Worm (Caenorhabditis elegans) whole organism, L2 larva: Measurements from ENCODE around the gene dpy-10.

Experiments used
- C34F6.9 ChIP-seq: fragments of 150-350 bp; optimal IDR thresholded peaks from 2 replicates; lab custom pipeline; 2014; ENCODE audit warnings: missing biosample characterization, missing genetic modification characterization
- F13H6.1 ChIP-seq: sonication (generic microtip); optimal IDR thresholded peaks from 2 replicates; lab custom pipeline; 2016; ENCODE audit warnings: missing genetic modification characterization, missing compliant biosample characterization
- R02D3.7 ChIP-seq: fragments of 150-350 bp; optimal IDR thresholded peaks from 2 replicates; lab custom pipeline; 2014; ENCODE audit warnings: missing biosample characterization, missing genetic modification characterization
- Y55F3AM.14 ChIP-seq: fragments of 200-800 bp; sonication (Bioruptor generic); optimal IDR thresholded peaks from 2 replicates; lab custom pipeline; 2018; ENCODE audit warnings: mild to moderate bottlenecking, missing genetic modification characterization, missing compliant biosample characterization
- ZK546.5 ChIP-seq: sonication (generic microtip); optimal IDR thresholded peaks from 2 replicates; lab custom pipeline; 2017; ENCODE audit warnings: missing biosample characterization, missing genetic modification characterization
- alr-1 ChIP-seq: fragments of 150-350 bp; optimal IDR thresholded peaks from 2 replicates; lab custom pipeline; 2014; ENCODE audit warnings: missing biosample characterization, missing genetic modification characterization
- aly-2 ChIP-seq: fragments of 150-350 bp; optimal IDR thresholded peaks from 2 replicates; lab custom pipeline; 2014; ENCODE audit warnings: missing biosample characterization, missing genetic modification characterization
- blmp-1 ChIP-seq: sonication (generic microtip); optimal IDR thresholded peaks from 2 replicates; lab custom pipeline; 2017; ENCODE audit warnings: missing genetic modification characterization, mild to moderate bottlenecking, missing compliant biosample characterization, antibody characterized with exemption, moderate library complexity; ENCODE audit not compliant: insufficient read depth
- ceh-82 ChIP-seq: fragments of 150-350 bp; optimal IDR thresholded peaks from 2 replicates; lab custom pipeline; 2014; ENCODE audit warnings: missing biosample characterization, missing genetic modification characterization
- crh-2 ChIP-seq: sonication (generic microtip); optimal IDR thresholded peaks from 2 replicates; lab custom pipeline; 2017; ENCODE audit warnings: missing biosample characterization, missing genetic modification characterization
- dmd-4 ChIP-seq: sonication (generic microtip); optimal IDR thresholded peaks from 2 replicates; lab custom pipeline; 2017; ENCODE audit warnings: missing biosample characterization, missing genetic modification characterization
- egl-27 ChIP-seq: sonication (generic microtip); optimal IDR thresholded peaks from 3 replicates; lab custom pipeline; 2017; ENCODE audit warnings: missing biosample characterization, missing genetic modification reagents, missing genetic modification characterization
- elt-1 ChIP-seq: fragments of 150-350 bp; optimal IDR thresholded peaks from 2 replicates; lab custom pipeline; 2014; ENCODE audit warnings: missing biosample characterization, missing genetic modification characterization
- elt-3 ChIP-seq: sonication (generic microtip); optimal IDR thresholded peaks from 2 replicates; lab custom pipeline; 2017; ENCODE audit warnings: missing biosample characterization, missing genetic modification characterization
- fos-1 ChIP-seq: fragments of 150-350 bp; optimal IDR thresholded peaks from 2 replicates; lab custom pipeline; 2014; ENCODE audit warnings: missing biosample characterization, missing genetic modification characterization
- gmeb-1 ChIP-seq: fragments of 150-350 bp; optimal IDR thresholded peaks from 2 replicates; lab custom pipeline; 2014; ENCODE audit warnings: missing biosample characterization, missing genetic modification characterization
- lin-13 ChIP-seq: fragments of 150-350 bp; optimal IDR thresholded peaks from 2 replicates; lab custom pipeline; 2014; ENCODE audit warnings: missing biosample characterization, missing genetic modification reagents, missing genetic modification characterization
- lsy-2 ChIP-seq, 2 experiments: fragments of 150-350 bp in 1 of 2; sonication (generic microtip) in 1 of 2; optimal IDR thresholded peaks; 2 replicates each; lab custom pipeline; 2014 to 2017; ENCODE audit warnings: missing biosample characterization in 2 of 2, missing genetic modification characterization in 2 of 2
- mab-5 ChIP-seq: fragments of 150-350 bp; optimal IDR thresholded peaks from 2 replicates; lab custom pipeline; 2014; ENCODE audit warnings: missing biosample characterization, missing genetic modification characterization
- mbf-1 ChIP-seq: sonication (generic microtip); optimal IDR thresholded peaks from 2 replicates; lab custom pipeline; 2017; ENCODE audit warnings: missing biosample characterization, missing genetic modification characterization
- mdl-1 ChIP-seq, 2 experiments: fragments of 150-350 bp in 1 of 2; sonication (generic microtip) in 1 of 2; optimal IDR thresholded peaks; 2 replicates each; lab custom pipeline; 2017; ENCODE audit warnings: missing biosample characterization in 2 of 2, missing genetic modification characterization in 2 of 2
- nhr-10 ChIP-seq: sonication (generic microtip); optimal IDR thresholded peaks from 2 replicates; lab custom pipeline; 2017; ENCODE audit warnings: missing biosample characterization, missing genetic modification characterization
- nhr-11 ChIP-seq: fragments of 150-350 bp; optimal IDR thresholded peaks from 2 replicates; lab custom pipeline; 2014; ENCODE audit warnings: missing biosample characterization, missing genetic modification characterization
- nhr-129 ChIP-seq: fragments of 150-350 bp; optimal IDR thresholded peaks from 2 replicates; lab custom pipeline; 2014; ENCODE audit warnings: missing biosample characterization, missing genetic modification characterization
- nhr-23 ChIP-seq: fragments of 150-350 bp; optimal IDR thresholded peaks from 2 replicates; lab custom pipeline; 2014; ENCODE audit warnings: missing biosample characterization, missing genetic modification reagents, missing genetic modification characterization
- nhr-6 ChIP-seq: fragments of 150-350 bp; optimal IDR thresholded peaks from 2 replicates; lab custom pipeline; 2014; ENCODE audit warnings: missing biosample characterization, missing genetic modification characterization
- nhr-77 ChIP-seq: fragments of 150-350 bp; optimal IDR thresholded peaks from 2 replicates; lab custom pipeline; 2014; ENCODE audit warnings: missing biosample characterization, missing genetic modification characterization
- peb-1 ChIP-seq: fragments of 150-350 bp; optimal IDR thresholded peaks from 2 replicates; lab custom pipeline; 2014; ENCODE audit warnings: missing biosample characterization, missing genetic modification characterization
- skn-1 ChIP-seq: sonication (generic microtip); optimal IDR thresholded peaks from 2 replicates; lab custom pipeline; 2017; ENCODE audit warnings: missing biosample characterization, missing genetic modification characterization
- sma-3 ChIP-seq: sonication (generic microtip); optimal IDR thresholded peaks from 2 replicates; lab custom pipeline; 2016; ENCODE audit warnings: missing genetic modification reagents, missing genetic modification characterization, missing compliant biosample characterization
- sma-9 ChIP-seq, 2 experiments: fragments of 150-350 bp in 1 of 2; sonication (generic microtip) in 1 of 2; optimal IDR thresholded peaks; 2 replicates each; lab custom pipeline; 2014 to 2016; ENCODE audit warnings: missing genetic modification characterization in 2 of 2, mild to moderate bottlenecking in 1 of 2, missing biosample characterization in 1 of 2, missing compliant biosample characterization in 1 of 2, missing genetic modification reagents in 1 of 2, moderate library complexity in 1 of 2
- snpc-4 ChIP-seq: fragments of 150-350 bp; optimal IDR thresholded peaks from 2 replicates; lab custom pipeline; 2014; ENCODE audit warnings: missing biosample characterization, missing genetic modification characterization
- unc-39 ChIP-seq: fragments of 150-350 bp; optimal IDR thresholded peaks from 2 replicates; lab custom pipeline; 2014; ENCODE audit warnings: missing biosample characterization, missing genetic modification characterization
- unc-55 ChIP-seq: fragments of 150-350 bp; sonication (generic microtip); optimal IDR thresholded peaks from 3 replicates; lab custom pipeline; 2014; ENCODE audit warnings: missing biosample characterization, missing genetic modification reagents, missing genetic modification characterization
- zag-1 ChIP-seq: fragments of 150-350 bp; optimal IDR thresholded peaks from 2 replicates; lab custom pipeline; 2014; ENCODE audit warnings: missing biosample characterization, missing genetic modification characterization
- ztf-11 ChIP-seq: sonication (generic microtip); optimal IDR thresholded peaks from 2 replicates; lab custom pipeline; 2017; ENCODE audit warnings: missing biosample characterization, missing genetic modification characterization
- ztf-4 ChIP-seq: fragments of 150-350 bp; optimal IDR thresholded peaks from 2 replicates; lab custom pipeline; 2014; ENCODE audit warnings: missing biosample characterization, missing genetic modification characterization

Gene dpy-10

DNA sequence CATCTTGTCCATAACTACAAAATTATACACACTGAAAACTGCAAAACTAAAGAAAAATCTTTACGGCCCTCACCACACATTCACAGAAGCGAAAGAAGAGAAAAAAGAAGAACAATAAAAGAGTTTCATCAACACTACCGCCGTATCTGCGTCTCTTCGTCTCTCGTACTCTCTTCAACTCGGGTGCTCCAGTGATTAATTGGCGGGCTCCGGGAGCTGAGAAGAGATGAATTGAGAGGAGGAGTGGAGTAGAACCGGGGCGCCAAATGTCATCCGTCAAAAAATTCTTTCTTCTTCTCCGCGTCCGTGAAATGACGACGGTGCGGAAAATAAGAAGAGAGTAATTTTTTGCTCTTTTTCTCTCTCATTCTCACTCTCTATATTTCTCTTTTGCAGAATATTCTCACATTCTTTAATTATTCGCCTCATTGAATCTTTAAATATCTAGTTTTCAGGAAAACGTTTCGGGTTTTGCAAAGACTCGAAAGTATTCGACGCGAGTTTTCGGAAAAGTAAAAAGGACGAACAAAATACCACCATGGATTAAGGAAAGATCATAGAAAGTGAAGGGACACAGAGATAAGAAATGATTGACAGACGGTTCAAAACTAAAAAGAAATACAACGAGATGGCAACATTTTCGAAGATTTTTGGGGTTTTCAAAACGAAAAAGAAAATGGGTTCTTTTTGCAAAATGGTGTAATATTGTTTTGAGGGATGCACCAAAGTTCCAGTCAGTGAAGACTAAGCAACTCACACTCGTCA, 4.3 kb downstream of the dpy-10 start (continued):
- peak; percentile 55 for TF ChIP-seq unc-55 (GFP tag; lab: Kevin White, UChicago)
- no peak for TF ChIP-seq unc-39 (tag; lab: Kevin White, UChicago)
- no peak for TF ChIP-seq egl-27 (tag; lab: Kevin White, UChicago)
- TF ChIP-seq elt-1 = no peak

DNA sequence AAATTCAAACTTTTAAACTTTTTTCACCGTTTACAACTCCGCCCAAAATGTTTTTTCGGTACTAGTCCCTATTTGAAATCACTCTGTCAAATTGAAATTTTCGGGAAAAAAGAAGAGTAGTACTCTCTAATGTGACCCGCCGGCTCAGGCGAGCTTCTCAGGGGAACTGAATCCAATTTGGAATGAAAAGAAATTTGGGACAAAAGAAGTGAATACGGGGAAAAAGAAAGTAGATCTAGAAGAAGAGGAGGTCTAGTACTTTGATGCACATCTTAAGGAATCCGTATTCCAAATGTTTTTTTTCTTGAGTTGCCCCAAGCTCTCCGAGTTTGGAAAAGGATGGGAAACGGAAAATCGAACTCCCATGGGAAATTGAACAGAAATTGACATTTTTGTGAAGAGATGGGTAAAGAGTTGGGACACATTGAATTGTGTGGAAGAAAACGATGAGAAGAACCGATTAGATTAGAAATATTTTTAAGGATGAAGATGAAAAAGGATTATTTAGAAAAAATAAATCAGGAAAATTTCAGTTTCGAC, 5.4 kb downstream of the dpy-10 start:
- TF ChIP-seq blmp-1 (tag; lab: Kevin White, UChicago) (no peak), Y55F3AM.14 (GFP tag; lab: Kevin White, UChicago) (no peak), snpc-4 (tag; lab: Kevin White, UChicago) (no peak), elt-3 (no peak), ztf-4 (tag; lab: Kevin White, UChicago) (no peak), ZK546.5 (tag; lab: Kevin White, UChicago) (no peak), R02D3.7 (tag; lab: Kevin White, UChicago) (no peak), zag-1 (no peak), nhr-6 (tag; lab: Kevin White, UChicago) (no peak), C34F6.9 (no peak), ceh-82 (tag; lab: Kevin White, UChicago) (no peak), peb-1 (tag; lab: Kevin White, UChicago) (no peak), nhr-77 (tag; lab: Kevin White, UChicago) (no peak)

DNA sequence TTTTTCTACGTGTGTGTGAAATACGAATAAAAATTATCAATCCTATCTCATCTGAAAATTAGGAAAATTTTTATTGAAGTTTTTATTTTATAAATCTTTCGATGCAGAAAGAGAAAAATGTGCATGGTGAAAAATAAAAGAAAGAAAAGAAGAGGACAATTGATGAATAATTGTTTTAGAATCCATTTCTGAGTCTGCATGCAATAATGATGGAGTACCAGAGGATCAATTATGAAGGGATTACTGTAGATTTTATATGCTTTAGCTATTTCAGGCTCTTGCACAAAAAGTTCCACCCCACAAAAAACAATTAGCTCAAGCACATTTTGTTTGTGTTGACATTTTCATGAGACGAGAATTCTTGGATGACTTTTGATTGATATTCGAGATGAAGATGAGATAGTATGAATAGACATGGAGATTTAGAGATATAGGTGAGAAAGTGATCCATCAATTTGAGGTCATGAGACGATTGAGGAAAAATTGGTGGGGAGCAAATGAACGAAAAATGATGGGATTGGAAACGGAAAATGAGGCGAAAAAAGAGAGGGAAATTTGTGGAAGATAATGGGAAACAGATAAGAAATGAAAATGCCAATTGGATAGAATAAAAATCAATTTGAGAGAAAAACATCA, 6.3 kb downstream of the dpy-10 start, which contains the start of gene rpy-1:
rpy-1 (minus strand) TSS at position 51 of the 636 bp plus-strand sequence.
- TF ChIP-seq snpc-4 (tag; lab: Kevin White, UChicago) = no peak
- no peak for TF ChIP-seq nhr-23
- peak; percentile 79 for TF ChIP-seq unc-55 (GFP tag; lab: Kevin White, UChicago)
- no peak for TF ChIP-seq nhr-11 (tag; lab: Kevin White, UChicago)
- TF ChIP-seq dmd-4 (tag; lab: Kevin White, UChicago) = no peak
- TF ChIP-seq aly-2 (tag; lab: Kevin White, UChicago) = no peak
- no peak for TF ChIP-seq mdl-1 (tag; optimal IDR thresholded peaks at IDR 0.05; lab: Kevin White, UChicago)
- TF ChIP-seq peb-1 (tag; lab: Kevin White, UChicago) = no peak
- no peak for TF ChIP-seq nhr-77 (tag; lab: Kevin White, UChicago)
- peak; percentile 42 for TF ChIP-seq F13H6.1
- TF ChIP-seq mbf-1 = no peak
- TF ChIP-seq elt-3 = no peak
- TF ChIP-seq lin-13 = no peak
- TF ChIP-seq zag-1 = no peak
- TF ChIP-seq sma-3 (GFP tag; lab: Kevin White, UChicago) = no peak
- no peak for TF ChIP-seq ztf-11 (tag; lab: Kevin White, UChicago)
- no peak for TF ChIP-seq elt-1
- no peak for TF ChIP-seq nhr-10 (tag; lab: Kevin White, UChicago)
- TF ChIP-seq gmeb-1 = no peak
- TF ChIP-seq nhr-129 (tag; lab: Kevin White, UChicago) = peak; percentile 66
- no peak for TF ChIP-seq R02D3.7 (tag; lab: Kevin White, UChicago)
- no peak for TF ChIP-seq nhr-6 (tag; lab: Kevin White, UChicago)
- no peak for TF ChIP-seq ZK546.5 (tag; lab: Kevin White, UChicago)
- TF ChIP-seq alr-1 (tag; lab: Kevin White, UChicago) = no peak
- TF ChIP-seq mab-5 (tag; lab: Kevin White, UChicago) = peak; percentile 59
- TF ChIP-seq lsy-2 (tag; optimal IDR thresholded peaks at IDR 0.05; lab: Kevin White, UChicago) = peak in 1 of 2 experiments; percentile 42
- TF ChIP-seq C34F6.9 = peak; percentile 36
- TF ChIP-seq ztf-4 (tag; lab: Kevin White, UChicago) = no peak
- no peak for TF ChIP-seq ceh-82 (tag; lab: Kevin White, UChicago)

DNA sequence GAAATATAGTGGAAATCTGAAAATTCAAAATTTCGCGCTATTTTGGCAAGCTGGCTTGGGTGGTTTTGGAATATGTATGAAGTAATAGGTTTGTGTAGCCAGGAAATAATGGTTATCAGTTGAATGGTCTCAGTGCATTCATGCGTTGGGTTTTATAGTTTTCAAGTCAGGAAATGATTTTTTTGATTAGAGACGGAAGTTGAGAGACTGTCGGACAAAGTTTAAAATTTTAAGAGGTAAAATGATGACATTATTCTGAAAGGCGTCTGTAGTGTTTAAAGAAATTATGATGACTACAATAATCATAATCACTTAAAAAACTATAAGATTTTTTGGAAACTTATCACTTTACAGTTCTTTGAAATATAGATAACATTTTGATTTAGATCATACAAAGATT, 10.5 kb downstream of the dpy-10 start, which contains the start of gene C18H9.6:
C18H9.6 (minus strand) TSS at position 129 of the 400 bp plus-strand sequence.
- TF ChIP-seq nhr-23 (no peak), skn-1 (tag; lab: Kevin White, UChicago) (peak; percentile 4), fos-1 (tag; lab: Kevin White, UChicago) (peak; percentile 85), nhr-11 (tag; lab: Kevin White, UChicago) (no peak), sma-9 (GFP tag; optimal IDR thresholded peaks at IDR 0.05; lab: Kevin White, UChicago) (peak; percentile 69), sma-9 (tag; optimal IDR thresholded peaks at IDR 0.05; lab: Kevin White, UChicago) (no peak), crh-2 (tag; lab: Kevin White, UChicago) (peak; percentile 14), peb-1 (tag; lab: Kevin White, UChicago) (no peak)
